Fruit fly (Drosophila melanogaster) whole organism, embryonic: ENCODE measurements around the gene CG14120.

Experiments used
- Atf-2 ChIP-seq: fragments of 200-800 bp; sonication (Bioruptor generic); optimal IDR thresholded peaks from 2 replicates; lab custom pipeline; 2016; ENCODE audit warnings: missing biosample characterization, missing genetic modification characterization
- Awh ChIP-seq: fragments of 200-800 bp; sonication (Bioruptor generic); IDR thresholded peaks from 2 replicates; pipeline ENCODE4, ENCODE4 v1.3.6; 2022; ENCODE audit warnings: missing biosample characterization, missing genetic modification characterization
- CG10147 ChIP-seq: fragments of 200-800 bp; sonication (Bioruptor generic); optimal IDR thresholded peaks from 2 replicates; lab custom pipeline; 2019; ENCODE audit warnings: missing biosample characterization, mild to moderate bottlenecking, missing genetic modification characterization, moderate library complexity
- CG1024 ChIP-seq: fragments of 200-800 bp; sonication (Bioruptor generic); IDR thresholded peaks from 2 replicates; pipeline ENCODE4 v1.3.6; 2022; ENCODE audit warnings: missing biosample characterization, missing genetic modification characterization
- CG10654 ChIP-seq: fragments of 200-800 bp; sonication (Bioruptor generic); optimal IDR thresholded peaks from 2 replicates; lab custom pipeline; 2016; ENCODE audit warnings: missing biosample characterization, missing genetic modification characterization
- CG10959 ChIP-seq: fragments of 200-800 bp; sonication (Bioruptor generic); IDR thresholded peaks from 2 replicates; pipeline ENCODE4 v1.3.6; 2022; ENCODE audit warnings: missing biosample characterization, missing genetic modification characterization
- CG12299 ChIP-seq: fragments of 200-800 bp; sonication (Bioruptor generic); optimal IDR thresholded peaks from 2 replicates; lab custom pipeline; 2018; ENCODE audit warnings: missing biosample characterization, mild to moderate bottlenecking, missing genetic modification characterization
- CG12659 ChIP-seq: fragments of 200-800 bp; sonication (Bioruptor generic); optimal IDR thresholded peaks from 3 replicates; lab custom pipeline; 2017; ENCODE audit warnings: mild to moderate bottlenecking, missing biosample characterization, missing genetic modification reagents, missing genetic modification characterization
- CG14965 ChIP-seq: fragments of 200-800 bp; sonication (Bioruptor generic); optimal IDR thresholded peaks from 2 replicates; lab custom pipeline; 2016; ENCODE audit warnings: missing biosample characterization, missing genetic modification characterization, borderline replicate concordance
- CG17802 ChIP-seq: fragments of 200-800 bp; sonication (Bioruptor generic); optimal IDR thresholded peaks from 2 replicates; lab custom pipeline; 2018; ENCODE audit warnings: missing biosample characterization, mild to moderate bottlenecking, missing genetic modification characterization, moderate library complexity
- CG18011 ChIP-seq: fragments of 200-800 bp; sonication (Bioruptor generic); optimal IDR thresholded peaks from 2 replicates; lab custom pipeline; 2017; ENCODE audit warnings: missing biosample characterization, missing genetic modification characterization, mild to moderate bottlenecking, moderate library complexity, missing genotype
- CG3163 ChIP-seq: fragments of 200-800 bp; sonication (Bioruptor generic); optimal IDR thresholded peaks from 3 replicates; lab custom pipeline; 2016; ENCODE audit warnings: missing biosample characterization, missing genetic modification characterization
- CG32767 ChIP-seq: fragments of 200-800 bp; sonication (Bioruptor generic); IDR thresholded peaks from 2 replicates; pipeline ENCODE4 v1.3.6; 2022; ENCODE audit warnings: missing biosample characterization, missing genetic modification characterization
- CG32772 ChIP-seq: fragments of 200-800 bp; sonication (Bioruptor generic); IDR thresholded peaks from 2 replicates; pipeline ENCODE4 v1.3.6; 2022; ENCODE audit warnings: missing biosample characterization, missing genetic modification characterization
- CG34224 ChIP-seq: fragments of 200-800 bp; sonication (Bioruptor generic); IDR thresholded peaks from 3 replicates; pipeline ENCODE4 v1.3.6; 2022; ENCODE audit warnings: missing biosample characterization, missing genetic modification characterization; ENCODE audit not compliant: partially characterized antibody
- CG4730 ChIP-seq: fragments of 200-800 bp; sonication (Bioruptor generic); IDR thresholded peaks from 2 replicates; pipeline ENCODE4 v1.3.6; 2022; ENCODE audit warnings: missing biosample characterization, missing genetic modification characterization
- CG6654 ChIP-seq: fragments of 200-800 bp; sonication (Bioruptor generic); optimal IDR thresholded peaks from 2 replicates; lab custom pipeline; 2017; ENCODE audit warnings: missing biosample characterization, mild to moderate bottlenecking, missing genetic modification characterization
- CG9817 ChIP-seq: fragments of 200-800 bp; sonication (Bioruptor generic); optimal IDR thresholded peaks from 2 replicates; lab custom pipeline; 2018; ENCODE audit warnings: missing biosample characterization, mild to moderate bottlenecking, missing genetic modification characterization, moderate library complexity
- Chrac-16 ChIP-seq: fragments of 200-800 bp; sonication (Bioruptor generic); optimal IDR thresholded peaks from 3 replicates; lab custom pipeline; 2016; ENCODE audit warnings: missing biosample characterization, missing genetic modification characterization
- D ChIP-seq, 2 experiments: fragments of 200-800 bp in 1 of 2; fragments of >200 bp in 1 of 2; sonication (Bioruptor generic) in 1 of 2; optimal IDR thresholded peaks; 2 replicates in 1 of 2; 3 replicates in 1 of 2; lab custom pipeline; 2017; ENCODE audit warnings: mild to moderate bottlenecking in 1 of 2, missing biosample characterization in 1 of 2, missing genetic modification characterization in 1 of 2, missing genetic modification reagents in 1 of 2
- Dfd ChIP-seq, 2 experiments: fragments of >200 bp; optimal IDR thresholded peaks; 2 replicates each; lab custom pipeline; 2017; ENCODE audit warnings: missing biosample characterization in 2 of 2, missing genetic modification characterization in 2 of 2
- Ets65A ChIP-seq: fragments of 200-800 bp; sonication (Bioruptor generic); peaks from one replicate; lab custom pipeline; 2016; ENCODE audit warnings: missing biosample characterization, missing genetic modification characterization
- Hmr ChIP-seq: fragments of 200-800 bp; sonication (Bioruptor generic); optimal IDR thresholded peaks from 3 replicates; lab custom pipeline; 2017; ENCODE audit warnings: mild to moderate bottlenecking, missing biosample characterization, missing genetic modification reagents, missing genetic modification characterization
- Hr51 ChIP-seq, 2 experiments: fragments of 200-800 bp; sonication (Bioruptor generic); optimal IDR thresholded peaks; 2 replicates in 1 of 2; 3 replicates in 1 of 2; lab custom pipeline; 2016 to 2018; ENCODE audit warnings: missing biosample characterization in 2 of 2, missing genetic modification characterization in 2 of 2, mild to moderate bottlenecking in 1 of 2, moderate library complexity in 1 of 2
- Hsf ChIP-seq: fragments of 200-800 bp; sonication (Bioruptor generic); optimal IDR thresholded peaks from 3 replicates; lab custom pipeline; 2016; ENCODE audit warnings: missing biosample characterization, missing genetic modification characterization
- Lpt ChIP-seq: fragments of >200 bp; optimal IDR thresholded peaks from 2 replicates; lab custom pipeline; 2018; ENCODE audit warnings: missing biosample characterization, missing genetic modification characterization
- Sin3A ChIP-seq: fragments of >200 bp; optimal IDR thresholded peaks from 2 replicates; lab custom pipeline; 2018
- Sry-β ChIP-seq: fragments of 200-800 bp; sonication (Bioruptor generic); optimal IDR thresholded peaks from 2 replicates; lab custom pipeline; 2018; ENCODE audit warnings: missing biosample characterization, mild to moderate bottlenecking, missing genetic modification characterization, moderate library complexity
- Xbp1 ChIP-seq: fragments of 200-800 bp; sonication (Bioruptor generic); optimal IDR thresholded peaks from 3 replicates; lab custom pipeline; 2016; ENCODE audit warnings: missing biosample characterization, mild to moderate bottlenecking, missing genetic modification characterization
- ap ChIP-seq: fragments of 200-800 bp; sonication (Bioruptor generic); IDR thresholded peaks from 2 replicates; pipeline ENCODE4 v1.3.6; 2022; ENCODE audit warnings: missing biosample characterization, missing genetic modification characterization
- ara ChIP-seq: fragments of 200-800 bp; sonication (Bioruptor generic); IDR thresholded peaks from 2 replicates; pipeline ENCODE4 v1.3.6; 2022; ENCODE audit warnings: missing biosample characterization, missing genetic modification characterization
- ash1 ChIP-seq: fragments of 200-800 bp; sonication (Bioruptor generic); optimal IDR thresholded peaks from 2 replicates; lab custom pipeline; 2018; ENCODE audit warnings: missing biosample characterization, mild to moderate bottlenecking, missing genetic modification characterization
- fd3F ChIP-seq: fragments of 200-800 bp; sonication (Bioruptor generic); optimal IDR thresholded peaks from 2 replicates; lab custom pipeline; 2018; ENCODE audit warnings: missing biosample characterization, mild to moderate bottlenecking, missing genetic modification characterization, moderate library complexity
- ham ChIP-seq: fragments of 200-800 bp; sonication (Bioruptor generic); IDR thresholded peaks from 2 replicates; pipeline ENCODE4 v1.3.6; 2022; ENCODE audit warnings: missing biosample characterization, missing genetic modification characterization
- jigr1 ChIP-seq: fragments of 200-800 bp; sonication (Bioruptor generic); IDR thresholded peaks from 3 replicates; pipeline ENCODE4 v1.3.6; 2022; ENCODE audit warnings: missing biosample characterization, missing genetic modification characterization
- knrl ChIP-seq: fragments of 200-800 bp; sonication (Bioruptor generic); IDR thresholded peaks from 3 replicates; pipeline ENCODE4 v1.3.6; 2022; ENCODE audit warnings: missing biosample characterization, missing genetic modification characterization; ENCODE audit not compliant: partially characterized antibody
- lov ChIP-seq, 2 experiments: fragments of 200-800 bp in 1 of 2; fragments of >200 bp in 1 of 2; sonication (Bioruptor generic) in 1 of 2; IDR thresholded peaks in 1 of 2; optimal IDR thresholded peaks in 1 of 2; 2 replicates in 1 of 2; 3 replicates in 1 of 2; pipeline versions ENCODE4 v1.3.6 to Lab custom; 2017 to 2022; ENCODE audit warnings: missing biosample characterization in 1 of 2, missing genetic modification characterization in 1 of 2
- org-1 ChIP-seq: fragments of 200-800 bp; sonication (Bioruptor generic); optimal IDR thresholded peaks from 2 replicates; lab custom pipeline; 2017; ENCODE audit warnings: missing biosample characterization, missing genetic modification characterization
- prd ChIP-seq, 3 experiments: fragments of >200 bp in 2 of 3; fragments of 200-800 bp in 1 of 3; sonication (Bioruptor generic) in 1 of 3; optimal IDR thresholded peaks in 2 of 3; IDR thresholded peaks in 1 of 3; 2 replicates in 2 of 3; 3 replicates in 1 of 3; pipeline versions ENCODE4 v1.3.6 to Lab custom; 2017 to 2022; ENCODE audit warnings: missing biosample characterization in 1 of 3, missing genetic modification characterization in 1 of 3
- row ChIP-seq: fragments of 200-800 bp; sonication (Bioruptor generic); IDR thresholded peaks from 3 replicates; pipeline ENCODE4 v1.3.6; 2022; ENCODE audit warnings: missing biosample characterization, missing genetic modification characterization
- sr ChIP-seq: fragments of 200-800 bp; sonication (Bioruptor generic); IDR thresholded peaks from 3 replicates; pipeline ENCODE4 v1.3.6; 2022; ENCODE audit warnings: missing biosample characterization, missing genetic modification characterization
- unpg ChIP-seq: fragments of 200-800 bp; sonication (Bioruptor generic); optimal IDR thresholded peaks from 3 replicates; lab custom pipeline; 2018; ENCODE audit warnings: missing biosample characterization, mild to moderate bottlenecking, missing genetic modification characterization, moderate library complexity
- usp ChIP-seq: fragments of >200 bp; optimal IDR thresholded peaks from 2 replicates; lab custom pipeline; 2017; ENCODE audit warnings: missing biosample characterization, missing genetic modification characterization
- wek ChIP-seq: fragments of 200-800 bp; sonication (Bioruptor generic); optimal IDR thresholded peaks from 3 replicates; lab custom pipeline; 2018; ENCODE audit warnings: missing biosample characterization, mild to moderate bottlenecking, missing genetic modification characterization, moderate library complexity
- zen2 ChIP-seq: fragments of 200-800 bp; sonication (Bioruptor generic); IDR thresholded peaks from 3 replicates; pipeline ENCODE4 v1.3.6; 2022; ENCODE audit warnings: missing biosample characterization, missing genetic modification characterization; ENCODE audit not compliant: partially characterized antibody

Gene CG14120

DNA sequence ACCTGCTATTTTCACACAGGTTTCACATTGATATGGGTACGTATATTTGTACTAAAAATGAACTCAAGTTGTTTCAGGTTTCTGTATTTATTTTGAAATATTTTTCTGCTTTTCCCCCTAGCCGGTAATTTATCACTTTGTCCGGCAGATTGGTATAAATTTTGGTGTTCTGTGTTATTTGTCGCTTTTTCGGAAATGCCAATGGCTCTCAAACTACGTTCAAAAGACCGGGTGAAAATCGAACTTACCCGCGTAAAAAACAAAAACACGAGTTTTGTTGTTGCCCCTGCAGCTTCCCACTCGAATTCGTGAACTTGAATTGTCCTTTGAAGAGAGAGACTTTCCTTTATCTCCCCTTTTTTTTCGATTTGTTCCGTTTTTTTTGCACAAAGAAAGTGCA, 42.3 kb upstream of the CG14120 start:
- TF ChIP-seq lov (optimal IDR thresholded peaks at IDR 0.05; lab: Kevin White, UChicago) (no peak), lov (GFP tag; IDR thresholded peaks at IDR 0.05; lab: Robert Waterston, UW) (no peak), CG6654 (peak; percentile 94)
- TF ChIP-seq, all 482 proteins: peak for 1

DNA sequence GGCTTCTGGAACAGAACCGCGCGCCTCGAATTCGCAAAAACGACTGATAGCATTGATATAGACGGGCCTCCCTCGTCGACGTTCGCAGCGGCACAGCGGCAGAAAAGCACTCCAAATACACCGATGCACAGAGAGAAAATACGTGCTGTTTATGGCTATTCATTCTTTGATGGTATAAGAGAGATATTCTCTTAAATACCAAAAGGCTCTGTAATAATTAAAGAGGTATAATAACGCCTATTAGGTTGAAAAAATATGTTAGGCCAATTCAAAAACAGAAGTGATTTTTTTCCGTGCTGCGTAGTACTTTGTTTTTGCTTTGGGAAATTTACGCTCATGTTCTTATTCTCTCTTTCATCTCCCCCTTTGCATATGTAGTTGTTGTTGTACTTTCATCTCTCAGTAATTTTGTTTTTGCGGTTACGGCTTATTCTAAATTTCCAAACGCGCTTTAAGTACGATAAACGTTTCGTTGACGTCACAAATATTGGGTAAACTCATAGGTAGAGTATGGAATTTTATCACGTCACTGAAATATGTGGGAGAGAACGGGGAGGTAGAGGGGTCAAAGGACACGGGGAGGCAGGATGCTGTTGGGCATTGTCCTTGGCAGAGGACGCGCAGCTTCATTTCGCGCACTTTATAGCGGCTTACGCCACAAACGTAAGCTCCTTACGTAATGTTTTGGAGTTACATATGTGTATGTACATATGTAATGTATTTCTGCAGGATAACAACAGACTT, 41.6 kb upstream of the CG14120 start, which contains the start of gene nebu:
Gene nebu, minus strand, starts transcription at position 51 of the 744 bp plus-strand sequence.
- TF ChIP-seq row (GFP tag; lab: Robert Waterston, UW) (peak; percentile 98), Hsf (GFP tag; lab: Kevin White, UChicago) (peak; percentile 97), prd (optimal IDR thresholded peaks at IDR 0.05; lab: Kevin White, UChicago) (no peak), prd (GFP tag; IDR thresholded peaks at IDR 0.05; lab: Robert Waterston, UW) (peak; percentile 97), Sry-β (no peak), CG9817 (tag; lab: Kevin White, UChicago) (peak; percentile 97), CG10147 (GFP tag; lab: Kevin White, UChicago) (peak; percentile 96), sr (GFP tag; lab: Robert Waterston, UW) (no peak; the same call in 2 of the 3 replicates), Dfd (GFP tag; optimal IDR thresholded peaks at IDR 0.05; lab: Kevin White, UChicago) (peak in 1 of 2 experiments; percentile 76), zen2 (no peak), Ets65A (GFP tag; lab: Kevin White, UChicago) (peak; percentile 99), knrl (GFP tag; lab: Robert Waterston, UW) (no peak), CG32767 (GFP tag; lab: Robert Waterston, UW) (peak; percentile 93), wek (GFP tag; lab: Kevin White, UChicago) (peak; percentile 80), Lpt (GFP tag; lab: Kevin White, UChicago) (no peak), ham (peak; percentile 84; the same call in 1 of the 2 replicates), CG3163 (GFP tag; lab: Kevin White, UChicago) (peak; percentile 91), CG17802 (tag; lab: Kevin White, UChicago) (peak; percentile 65), org-1 (peak; percentile 96), Chrac-16 (GFP tag; lab: Kevin White, UChicago) (peak; percentile 93), Awh (GFP tag; lab: Robert Waterston, UW) (peak; percentile 96), CG12299 (tag; lab: Kevin White, UChicago) (peak; percentile 93), ash1 (GFP tag; lab: Kevin White, UChicago) (peak; percentile 84), CG4730 (no peak; the same call in 1 of the 2 replicates), fd3F (GFP tag; lab: Kevin White, UChicago) (peak; percentile 96), CG14965 (GFP tag; lab: Kevin White, UChicago) (peak; percentile 81), Hr51 (GFP tag; optimal IDR thresholded peaks at IDR 0.05; lab: Kevin White, UChicago) (peak; percentile 95 to 96), Xbp1 (GFP tag; lab: Kevin White, UChicago) (peak; percentile 96), CG18011 (GFP tag; lab: Kevin White, UChicago) (peak; percentile 85), Sin3A (lab: Kevin White, UChicago) (no peak), ara (GFP tag; lab: Robert Waterston, UW) (no peak; the same call in 1 of the 2 replicates), jigr1 (GFP tag; lab: Robert Waterston, UW) (no peak; the same call in 2 of the 3 replicates), usp (no peak), Atf-2 (peak; percentile 92), Hmr (GFP tag; lab: Kevin White, UChicago) (peak; percentile 99), CG10654 (GFP tag; lab: Kevin White, UChicago) (peak; percentile 93), CG34224 (no peak), unpg (peak; percentile 96), CG6654 (peak; percentile 69), CG32772 (peak; percentile 94), D (optimal IDR thresholded peaks at IDR 0.05; lab: Kevin White, UChicago) (no peak), D (GFP tag; optimal IDR thresholded peaks at IDR 0.05; lab: Kevin White, UChicago) (peak; percentile 88), CG10959 (peak; percentile 84), ap (GFP tag; lab: Robert Waterston, UW) (no peak; the same call in 1 of the 2 replicates), CG1024 (GFP tag; lab: Robert Waterston, UW) (peak; percentile 85), CG12659 (GFP tag; lab: Kevin White, UChicago) (peak; percentile 98)
